Worm (Caenorhabditis elegans) whole organism, late embryonic: ENCODE measurements around the gene T03G11.10.

Experiments
- ceh-45 ChIP-seq: fragments of 200-800 bp; sonication (Bioruptor generic); IDR thresholded peaks from 2 replicates; pipeline ENCODE4 v1.3.6; 2022; ENCODE audit warnings: missing genetic modification reagents, missing genetic modification characterization, missing compliant biosample characterization
- elt-4 ChIP-seq: sonication (generic microtip); optimal IDR thresholded peaks from 2 replicates; lab custom pipeline; 2016; ENCODE audit warnings: missing genetic modification characterization, missing compliant biosample characterization
- eyg-1 ChIP-seq: sonication (generic microtip); optimal IDR thresholded peaks from 2 replicates; lab custom pipeline; 2016; ENCODE audit warnings: missing genotype, missing genetic modification characterization, missing compliant biosample characterization
- nhr-11 ChIP-seq: fragments of 150-350 bp; optimal IDR thresholded peaks from 2 replicates; lab custom pipeline; 2014; ENCODE audit warnings: missing biosample characterization, missing genetic modification characterization
- tbx-2 ChIP-seq: sonication (generic microtip); optimal IDR thresholded peaks from 2 replicates; lab custom pipeline; 2016; ENCODE audit warnings: missing genetic modification characterization, missing compliant biosample characterization

ce11 chrX:5121789-5122188 lies 49.2 kb downstream of the T03G11.10 start:
- TF ChIP-seq tbx-2 (tag; lab: Kevin White, UChicago) (no peak), ceh-45 (GFP tag; lab: Robert Waterston, UW) (no peak), eyg-1 (tag; lab: Kevin White, UChicago) (no peak), nhr-11 (no peak), elt-4 (tag; lab: Kevin White, UChicago) (no peak)
